Worm (Caenorhabditis elegans): Measurements from ENCODE around the gene scrm-7.

Gene scrm-7

ce11 chrV:14788462-14788861 lies 8.9 kb upstream of the scrm-7 start:
- TF ChIP-seq egl-5 (tag; optimal IDR thresholded peaks at IDR 0.05) (no peak), skn-1 (tag; optimal IDR thresholded peaks at IDR 0.05) (no peak), pqm-1 (tag; optimal IDR thresholded peaks at IDR 0.05) (no peak), sea-2 (GFP tag; optimal IDR thresholded peaks at IDR 0.05) (no peak), elt-2 (tag; optimal IDR thresholded peaks at IDR 0.05) (no peak), ceh-28 (tag; optimal IDR thresholded peaks at IDR 0.05) (no peak), ztf-4 (tag; optimal IDR thresholded peaks at IDR 0.05) (no peak), fos-1 (tag; optimal IDR thresholded peaks at IDR 0.05) (no peak), nhr-11 (tag; optimal IDR thresholded peaks at IDR 0.05) (no peak)

- TF ChIP-seq ZK546.5 (tag; optimal IDR thresholded peaks at IDR 0.05), result no peak
- peak; percentile 91 for TF ChIP-seq nfya-1 (tag; optimal IDR thresholded peaks at IDR 0.05; ENCODE audit: insufficient read depth)
Observed at ce11 chrV:14784787-14785186, 5.2 kb upstream of the scrm-7 start.

- TF ChIP-seq zag-1 (tag; optimal IDR thresholded peaks at IDR 0.05) (no peak), fkh-10 (GFP tag; optimal IDR thresholded peaks at IDR 0.05) (no peak), pqm-1 (tag; optimal IDR thresholded peaks at IDR 0.05) (no peak), nhr-11 (tag; optimal IDR thresholded peaks at IDR 0.05) (no peak), elt-2 (tag; optimal IDR thresholded peaks at IDR 0.05) (no peak), pha-4 (tag; optimal IDR thresholded peaks at IDR 0.05) (no peak)
Observed at ce11 chrV:14784160-14784774, 4.7 kb upstream of the scrm-7 start, which contains the start of gene Y50E8A.12. Gene Y50E8A.12 (minus strand): TSS chrV:14784210.

- TF ChIP-seq nhr-23 (tag; optimal IDR thresholded peaks at IDR 0.05), result no peak
- TF ChIP-seq nfya-1 (tag; optimal IDR thresholded peaks at IDR 0.05; ENCODE audit: insufficient read depth), result no peak
- no peak for TF ChIP-seq ztf-11 (tag; optimal IDR thresholded peaks at IDR 0.05)
- no peak for TF ChIP-seq unc-62 (GFP tag; optimal IDR thresholded peaks at IDR 0.05)
- no peak for TF ChIP-seq ZK546.5 (tag; optimal IDR thresholded peaks at IDR 0.05)
- TF ChIP-seq fkh-2 (tag; optimal IDR thresholded peaks at IDR 0.05), result no peak
- no peak for TF ChIP-seq fkh-10 (GFP tag; optimal IDR thresholded peaks at IDR 0.05)
- TF ChIP-seq mdl-1 (tag; optimal IDR thresholded peaks at IDR 0.05), result no peak
- TF ChIP-seq hmg-11 (tag; optimal IDR thresholded peaks at IDR 0.05), result no peak
- TF ChIP-seq sea-2 (GFP tag; optimal IDR thresholded peaks at IDR 0.05), result no peak
- TF ChIP-seq ztf-4 (tag; optimal IDR thresholded peaks at IDR 0.05), result no peak
- no peak for TF ChIP-seq elt-3 (tag; optimal IDR thresholded peaks at IDR 0.05)
- TF ChIP-seq pha-4 (tag; optimal IDR thresholded peaks at IDR 0.05), result no peak
- no peak for TF ChIP-seq elt-2 (tag; optimal IDR thresholded peaks at IDR 0.05)
- TF ChIP-seq egl-5 (tag; optimal IDR thresholded peaks at IDR 0.05), result no peak
- no peak for TF ChIP-seq nhr-76 (tag; optimal IDR thresholded peaks at IDR 0.05)
- TF ChIP-seq zag-1 (tag; optimal IDR thresholded peaks at IDR 0.05), result no peak
- TF ChIP-seq nhr-12 (tag; optimal IDR thresholded peaks at IDR 0.05), result no peak
- TF ChIP-seq nhr-237 (tag; optimal IDR thresholded peaks at IDR 0.05), result no peak
Observed at ce11 chrV:14781130-14781529, 1.6 kb upstream of the scrm-7 start, which contains the start of gene Y50E8A.11. Gene Y50E8A.11 (plus strand): TSS chrV:14781430.

ce11 chrV:14773048-14773447 lies 6.5 kb downstream of the scrm-7 start, which contains the start of gene haf-7:
Gene haf-7 (plus strand): TSS chrV:14773258.
- no peak for TF ChIP-seq nhr-11 (tag; optimal IDR thresholded peaks at IDR 0.05)
- TF ChIP-seq nhr-43 (tag; optimal IDR thresholded peaks at IDR 0.05; ENCODE audit: poor library complexity, severe bottlenecking), result no peak
- TF ChIP-seq jun-1 (tag; optimal IDR thresholded peaks at IDR 0.05), result peak; percentile 25
- TF ChIP-seq nhr-67 (tag; optimal IDR thresholded peaks at IDR 0.05), result no peak
- TF ChIP-seq ama-1 (optimal IDR thresholded peaks at IDR 0.05), result no peak
- TF ChIP-seq elt-1 (tag; optimal IDR thresholded peaks at IDR 0.05), result no peak
- TF ChIP-seq hmg-11 (tag; optimal IDR thresholded peaks at IDR 0.05), result no peak
- TF ChIP-seq snpc-4 (tag; optimal IDR thresholded peaks at IDR 0.05), result peak; percentile 33
- no peak for TF ChIP-seq ceh-16 (tag; optimal IDR thresholded peaks at IDR 0.05)
- TF ChIP-seq lin-39 (tag; optimal IDR thresholded peaks at IDR 0.05), result no peak
- no peak for TF ChIP-seq R02D3.7 (tag; optimal IDR thresholded peaks at IDR 0.05)
- TF ChIP-seq ztf-11 (tag; optimal IDR thresholded peaks at IDR 0.05), result no peak
- TF ChIP-seq daf-12 (tag; optimal IDR thresholded peaks at IDR 0.05), result no peak
- peak; percentile 54 for TF ChIP-seq elt-2 (tag; optimal IDR thresholded peaks at IDR 0.05)
- TF ChIP-seq ceh-82 (tag; optimal IDR thresholded peaks at IDR 0.05), result no peak
- TF ChIP-seq nhr-28 (tag; optimal IDR thresholded peaks at IDR 0.05), result no peak
- no peak for TF ChIP-seq egl-27 (tag; optimal IDR thresholded peaks at IDR 0.05)
- no peak for TF ChIP-seq tbx-2 (tag; optimal IDR thresholded peaks at IDR 0.05)
- peak; percentile 4 for TF ChIP-seq lin-15B (tag; optimal IDR thresholded peaks at IDR 0.05)
- no peak for TF ChIP-seq ceh-28 (tag; optimal IDR thresholded peaks at IDR 0.05)
- no peak for TF ChIP-seq ZK546.5 (tag; optimal IDR thresholded peaks at IDR 0.05)
- peak; percentile 15 for TF ChIP-seq skn-1 (tag; optimal IDR thresholded peaks at IDR 0.05)
- TF ChIP-seq nhr-25 (tag; optimal IDR thresholded peaks at IDR 0.05), result no peak
- TF ChIP-seq ceh-9 (tag; optimal IDR thresholded peaks at IDR 0.05), result no peak
- TF ChIP-seq pqm-1 (tag; optimal IDR thresholded peaks at IDR 0.05), result peak; percentile 4
- TF ChIP-seq lsy-12 (tag; optimal IDR thresholded peaks at IDR 0.05), result no peak
- peak; percentile 28 for TF ChIP-seq nhr-23 (tag; optimal IDR thresholded peaks at IDR 0.05)
